Fruit fly (Drosophila melanogaster) whole organism, adult: ENCODE results near the gene CG15153.
A peak's percentile ranks its signal among the peaks of the same experiment; 100 is the strongest.

Source experiments
- CG12768 ChIP-seq: fragments of 200-800 bp; sonication (Bioruptor generic); optimal IDR thresholded peaks from 2 replicates; lab custom pipeline; 2017; ENCODE audit warnings: missing biosample characterization, missing genetic modification characterization, mild to moderate bottlenecking, moderate library complexity, missing genetic modification reagents
- CG1620 ChIP-seq: fragments of 200-800 bp; sonication (Bioruptor generic); optimal IDR thresholded peaks from 2 replicates; lab custom pipeline; 2016; ENCODE audit warnings: missing biosample characterization, missing genetic modification characterization
- CG7101 ChIP-seq: fragments of 200-800 bp; sonication (Bioruptor generic); optimal IDR thresholded peaks from 2 replicates; lab custom pipeline; 2018; ENCODE audit warnings: missing biosample characterization, mild to moderate bottlenecking, missing genetic modification characterization, moderate library complexity
- Clk ChIP-seq: fragments of 200-800 bp; sonication (Bioruptor generic); optimal IDR thresholded peaks from 2 replicates; lab custom pipeline; 2017; ENCODE audit warnings: missing biosample characterization, missing genetic modification characterization
- Crg-1 ChIP-seq: fragments of 200-800 bp; sonication (Bioruptor generic); optimal IDR thresholded peaks from 2 replicates; lab custom pipeline; 2016; ENCODE audit warnings: missing biosample characterization, missing genetic modification characterization
- bab1 ChIP-seq: fragments of 200-800 bp; sonication (Bioruptor generic); optimal IDR thresholded peaks from 3 replicates; lab custom pipeline; 2019; ENCODE audit warnings: missing biosample characterization, mild to moderate bottlenecking, missing genetic modification characterization, moderate library complexity
- cnc ChIP-seq, 2 experiments: fragments of >200 bp; optimal IDR thresholded peaks; 2 replicates each; lab custom pipeline; 2017
- kay ChIP-seq: fragments of 200-800 bp; sonication (Bioruptor generic); peaks from one replicate; lab custom pipeline; 2016; ENCODE audit warnings: missing biosample characterization, missing genetic modification characterization, borderline replicate concordance
- tj ChIP-seq: fragments of 200-800 bp; sonication (Bioruptor generic); optimal IDR thresholded peaks from 3 replicates; lab custom pipeline; 2017; ENCODE audit warnings: missing biosample characterization, mild to moderate bottlenecking, missing genetic modification characterization, moderate library complexity

DNA sequence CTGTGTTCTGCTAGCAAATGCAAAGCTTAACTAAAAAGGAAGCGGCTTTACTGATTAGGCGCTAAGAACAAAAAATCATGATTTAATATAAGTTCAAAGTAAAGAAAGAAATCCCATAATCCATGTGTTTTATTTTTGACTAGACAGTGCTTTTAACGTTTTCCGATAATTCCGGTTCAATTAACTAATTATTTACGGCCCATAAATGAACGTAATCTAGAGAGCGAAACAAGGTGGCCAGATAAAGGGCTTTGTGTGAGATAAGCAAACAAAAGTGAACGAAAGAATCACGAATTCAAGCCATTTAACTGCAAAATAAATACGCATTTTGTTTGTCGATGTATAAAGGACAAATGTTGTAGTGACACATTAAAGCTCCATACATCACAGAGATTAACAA is 23.0 kb upstream of the CG15153 start:
- TF ChIP-seq tj (GFP tag; lab: Kevin White, UChicago), result no peak
- no peak for TF ChIP-seq CG12768 (GFP tag; lab: Kevin White, UChicago)
- no peak for TF ChIP-seq CG7101 (tag; lab: Kevin White, UChicago)
- TF ChIP-seq bab1 (GFP tag; lab: Kevin White, UChicago), result no peak
- TF ChIP-seq Crg-1 (GFP tag; lab: Kevin White, UChicago), result no peak
- TF ChIP-seq kay (GFP tag; lab: Kevin White, UChicago), result peak; percentile 45
- TF ChIP-seq CG1620, result no peak
- no peak for TF ChIP-seq Clk (GFP tag; lab: Kevin White, UChicago)
- TF ChIP-seq cnc (optimal IDR thresholded peaks at IDR 0.05; lab: Kevin White, UChicago), result no peak
